Worm (Caenorhabditis elegans) whole organism, young adult: ENCODE data around the gene ZK1098.6.

Source experiments
- B0019.2 ChIP-seq: fragments of 200-800 bp; sonication (Bioruptor generic); conservative IDR thresholded peaks from 2 replicates; pipeline ENCODE4 v1.3.6; 2022; ENCODE audit warnings: missing genetic modification reagents, missing genetic modification characterization, missing compliant biosample characterization
- C06A6.2 ChIP-seq: fragments of 200-800 bp; sonication (Bioruptor generic); conservative IDR thresholded peaks from 2 replicates; pipeline ENCODE4 v1.3.6; 2022; ENCODE audit warnings: missing genetic modification characterization, missing compliant biosample characterization
- C17E4.6 ChIP-seq: fragments of 200-800 bp; sonication (Bioruptor generic); IDR thresholded peaks from 2 replicates; pipeline ENCODE4 v1.3.6; 2022; ENCODE audit warnings: missing genetic modification reagents, missing genetic modification characterization, missing compliant biosample characterization
- F10E7.11 ChIP-seq: sonication (generic microtip); optimal IDR thresholded peaks from 2 replicates; lab custom pipeline; 2017; ENCODE audit warnings: mild to moderate bottlenecking, missing genetic modification characterization, moderate library complexity, missing compliant biosample characterization
- F33H1.4 ChIP-seq: fragments of 200-800 bp; sonication (Bioruptor generic); IDR thresholded peaks from 2 replicates; pipeline ENCODE4 v1.3.6; 2022; ENCODE audit warnings: missing genetic modification reagents, missing genetic modification characterization, missing compliant biosample characterization
- F49E8.2 ChIP-seq: sonication (generic microtip); optimal IDR thresholded peaks from 3 replicates; lab custom pipeline; 2017; ENCODE audit warnings: missing genetic modification characterization, mild to moderate bottlenecking, missing compliant biosample characterization, antibody characterized with exemption, moderate library complexity; ENCODE audit not compliant: insufficient read depth
- F55B11.4 ChIP-seq: sonication (generic microtip); optimal IDR thresholded peaks from 2 replicates; lab custom pipeline; 2016; ENCODE audit warnings: missing compliant biosample characterization, missing genetic modification characterization, borderline replicate concordance; ENCODE audit not compliant: insufficient read depth
- T07F8.4 ChIP-seq: sonication (generic microtip); optimal IDR thresholded peaks from 2 replicates; lab custom pipeline; 2016; ENCODE audit warnings: mild to moderate bottlenecking, missing genetic modification characterization, moderate library complexity, missing compliant biosample characterization
- Y67H2A.10 ChIP-seq: fragments of 200-800 bp; sonication (Bioruptor generic); conservative IDR thresholded peaks from 2 replicates; pipeline ENCODE4 v1.3.6; 2022; ENCODE audit warnings: missing genetic modification reagents, missing genetic modification characterization, missing compliant biosample characterization
- ZK185.1 ChIP-seq: sonication (generic microtip); optimal IDR thresholded peaks from 2 replicates; lab custom pipeline; 2016; ENCODE audit warnings: mild to moderate bottlenecking, missing genetic modification characterization, missing compliant biosample characterization; ENCODE audit not compliant: poor library complexity, severe bottlenecking
- ama-1 ChIP-seq, 3 experiments: fragments of 150-350 bp in 1 of 3; sonication (generic microtip) in 2 of 3; optimal IDR thresholded peaks; 2 replicates each; lab custom pipeline; 2014 to 2018; ENCODE audit warnings: missing biosample characterization in 2 of 3, missing genetic modification characterization in 2 of 3, missing genetic modification reagents in 2 of 3
- aptf-2 ChIP-seq: fragments of 200-800 bp; sonication (Bioruptor generic); conservative IDR thresholded peaks from 2 replicates; pipeline ENCODE4 v1.3.6; 2022; ENCODE audit warnings: missing genetic modification reagents, missing genetic modification characterization, missing compliant biosample characterization
- aptf-3 ChIP-seq: fragments of 200-800 bp; sonication (Bioruptor generic); IDR thresholded peaks from 2 replicates; pipeline ENCODE4 v1.3.6; 2022; ENCODE audit warnings: missing genetic modification characterization, missing compliant biosample characterization
- bed-2 ChIP-seq: fragments of 200-800 bp; sonication (Bioruptor generic); IDR thresholded peaks from 2 replicates; pipeline ENCODE4 v1.3.6; 2022; ENCODE audit warnings: missing genetic modification reagents, missing genetic modification characterization, missing compliant biosample characterization
- ccch-3 ChIP-seq: fragments of 200-800 bp; sonication (Bioruptor generic); optimal IDR thresholded peaks from 2 replicates; lab custom pipeline; 2018; ENCODE audit warnings: mild to moderate bottlenecking, missing genetic modification characterization, missing compliant biosample characterization
- cebp-1 ChIP-seq, 2 experiments: fragments of 200-800 bp in 1 of 2; sonication (Bioruptor generic) in 1 of 2; sonication (generic microtip) in 1 of 2; IDR thresholded peaks in 1 of 2; optimal IDR thresholded peaks in 1 of 2; 2 replicates each; pipeline versions ENCODE4 v1.3.6 to Lab custom; 2017 to 2022; ENCODE audit warnings: missing compliant biosample characterization in 2 of 2, missing genetic modification characterization in 2 of 2, mild to moderate bottlenecking in 1 of 2, missing genetic modification reagents in 1 of 2, moderate library complexity in 1 of 2
- ceh-100 ChIP-seq: fragments of 200-800 bp; sonication (Bioruptor generic); IDR thresholded peaks from 2 replicates; pipeline ENCODE4 v1.3.6; 2022; ENCODE audit warnings: missing genetic modification reagents, missing genetic modification characterization, missing compliant biosample characterization
- chd-7 ChIP-seq: sonication (generic microtip); optimal IDR thresholded peaks from 2 replicates; lab custom pipeline; 2016; ENCODE audit warnings: mild to moderate bottlenecking, missing genetic modification characterization, moderate library complexity, missing compliant biosample characterization
- dpff-1 ChIP-seq: sonication (generic microtip); optimal IDR thresholded peaks from 2 replicates; lab custom pipeline; 2017; ENCODE audit warnings: mild to moderate bottlenecking, missing genetic modification characterization, missing compliant biosample characterization
- efl-1 ChIP-seq: fragments of 150-350 bp; optimal IDR thresholded peaks from 2 replicates; lab custom pipeline; 2014; ENCODE audit warnings: missing biosample characterization, missing genetic modification reagents, missing genetic modification characterization
- egl-18 ChIP-seq: fragments of 200-800 bp; sonication (Bioruptor generic); IDR thresholded peaks from 2 replicates; pipeline ENCODE4 v1.3.6; 2022; ENCODE audit warnings: missing genetic modification reagents, missing genetic modification characterization, missing compliant biosample characterization
- egl-44 ChIP-seq: fragments of 200-800 bp; sonication (Bioruptor generic); IDR thresholded peaks from 2 replicates; pipeline ENCODE4 v1.3.6; 2022; ENCODE audit warnings: missing genetic modification reagents, missing genetic modification characterization, missing compliant biosample characterization
- egrh-3 ChIP-seq: fragments of 200-800 bp; sonication (Bioruptor generic); IDR thresholded peaks from 2 replicates; pipeline ENCODE4 v1.3.6; 2022; ENCODE audit warnings: missing genetic modification reagents, missing genetic modification characterization, missing compliant biosample characterization
- fkh-3 ChIP-seq: sonication (generic microtip); optimal IDR thresholded peaks from 2 replicates; lab custom pipeline; 2016; ENCODE audit warnings: mild to moderate bottlenecking, missing genetic modification characterization, missing compliant biosample characterization
- him-1 ChIP-seq: sonication (generic microtip); optimal IDR thresholded peaks from 2 replicates; lab custom pipeline; 2016; ENCODE audit warnings: missing genotype, missing genetic modification reagents, missing genetic modification characterization, missing compliant biosample characterization
- hlh-12 ChIP-seq: sonication (generic microtip); optimal IDR thresholded peaks from 2 replicates; lab custom pipeline; 2016; ENCODE audit warnings: missing genetic modification characterization, missing compliant biosample characterization
- hlh-26 ChIP-seq: fragments of 200-800 bp; sonication (Bioruptor generic); conservative IDR thresholded peaks from 2 replicates; pipeline ENCODE4 v1.3.6; 2022; ENCODE audit warnings: missing genetic modification reagents, missing genetic modification characterization, missing compliant biosample characterization
- lin-40 ChIP-seq: sonication (generic microtip); optimal IDR thresholded peaks from 2 replicates; lab custom pipeline; 2016; ENCODE audit warnings: missing genetic modification characterization, mild to moderate bottlenecking, missing compliant biosample characterization, missing genotype, missing genetic modification reagents
- lin-54 ChIP-seq: fragments of 200-800 bp; sonication (Bioruptor generic); optimal IDR thresholded peaks from 2 replicates; lab custom pipeline; 2018; ENCODE audit warnings: mild to moderate bottlenecking, missing genetic modification characterization, missing compliant biosample characterization
- lir-1 ChIP-seq: fragments of 200-800 bp; sonication (Bioruptor generic); conservative IDR thresholded peaks from 2 replicates; pipeline ENCODE4 v1.3.6; 2022; ENCODE audit warnings: missing genetic modification reagents, missing genetic modification characterization, missing compliant biosample characterization
- madf-6 ChIP-seq: fragments of 200-800 bp; sonication (Bioruptor generic); IDR thresholded peaks from 2 replicates; pipeline ENCODE4 v1.3.6; 2022; ENCODE audit warnings: missing genetic modification reagents, missing genetic modification characterization, missing compliant biosample characterization
- madf-8 ChIP-seq: fragments of 200-800 bp; sonication (Bioruptor generic); conservative IDR thresholded peaks from 2 replicates; pipeline ENCODE4 v1.3.6; 2022; ENCODE audit warnings: missing genetic modification reagents, missing genetic modification characterization, missing compliant biosample characterization
- mes-4 ChIP-seq: sonication (generic microtip); optimal IDR thresholded peaks from 2 replicates; lab custom pipeline; 2016; ENCODE audit warnings: missing genotype, missing genetic modification characterization, missing compliant biosample characterization
- nhr-90 ChIP-seq: sonication (generic microtip); optimal IDR thresholded peaks from 2 replicates; lab custom pipeline; 2016; ENCODE audit warnings: missing genotype, mild to moderate bottlenecking, missing genetic modification characterization, missing compliant biosample characterization
- pbrm-1 ChIP-seq: fragments of 200-800 bp; sonication (Bioruptor generic); IDR thresholded peaks from 2 replicates; pipeline ENCODE4 v1.3.6; 2022; ENCODE audit warnings: missing genetic modification reagents, missing genetic modification characterization, missing compliant biosample characterization
- pha-4 ChIP-seq: fragments of 150-350 bp; sonication (generic microtip); optimal IDR thresholded peaks from 2 replicates; lab custom pipeline; 2014; ENCODE audit warnings: missing biosample characterization, missing genetic modification reagents, missing genetic modification characterization
- repo-1 ChIP-seq: sonication (generic microtip); optimal IDR thresholded peaks from 2 replicates; lab custom pipeline; 2017; ENCODE audit warnings: mild to moderate bottlenecking, missing genetic modification characterization, missing compliant biosample characterization
- snpc-4 ChIP-seq, 5 experiments: fragments of 150-350 bp in 1 of 5; sonication (generic microtip) in 4 of 5; optimal IDR thresholded peaks; 2 replicates each; lab custom pipeline; 2014 to 2018; ENCODE audit warnings: missing genetic modification characterization in 5 of 5, missing biosample characterization in 3 of 5, antibody characterized with exemption in 2 of 5, mild to moderate bottlenecking in 2 of 5, missing compliant biosample characterization in 2 of 5, missing genotype in 2 of 5, moderate library complexity in 2 of 5, missing genetic modification reagents in 1 of 5
- tbx-9 ChIP-seq: sonication (generic microtip); optimal IDR thresholded peaks from 2 replicates; lab custom pipeline; 2016; ENCODE audit warnings: borderline replicate concordance, missing genetic modification characterization, inconsistent platforms, missing compliant biosample characterization
- unc-130 ChIP-seq: sonication (generic microtip); optimal IDR thresholded peaks from 2 replicates; lab custom pipeline; 2016; ENCODE audit warnings: missing genetic modification reagents, missing genetic modification characterization, missing compliant biosample characterization
- ztf-18 ChIP-seq: sonication (generic microtip); optimal IDR thresholded peaks from 2 replicates; lab custom pipeline; 2016; ENCODE audit warnings: missing genotype, mild to moderate bottlenecking, missing genetic modification characterization, missing compliant biosample characterization

Gene ZK1098.6

ce11 chrIII:9565973-9566372, 39.0 kb downstream of the ZK1098.6 start, which contains the start of gene C48B4.11 (continued):
- TF ChIP-seq C17E4.6 (GFP tag; lab: Robert Waterston, UW) (no peak), dpff-1 (tag; lab: Kevin White, UChicago) (no peak), tbx-9 (no peak), egl-18 (no peak), cebp-1 (GFP tag; IDR thresholded peaks at IDR 0.05; lab: Robert Waterston, UW) (no peak), cebp-1 (tag; optimal IDR thresholded peaks at IDR 0.05; lab: Kevin White, UChicago) (no peak), F49E8.2 (tag; lab: Kevin White, UChicago) (peak; percentile 25), hlh-26 (GFP tag; lab: Robert Waterston, UW) (no peak), repo-1 (no peak), lir-1 (GFP tag; lab: Robert Waterston, UW) (no peak), efl-1 (peak; percentile 12), him-1 (peak; percentile 48), ccch-3 (GFP tag; lab: Kevin White, UChicago) (no peak), ZK185.1 (tag; lab: Kevin White, UChicago) (no peak), T07F8.4 (tag; lab: Kevin White, UChicago) (no peak), madf-6 (peak; percentile 82), pbrm-1 (GFP tag; lab: Robert Waterston, UW) (no peak), fkh-3 (tag; lab: Kevin White, UChicago) (no peak), unc-130 (GFP tag; lab: Kevin White, UChicago) (no peak), F10E7.11 (tag; lab: Kevin White, UChicago) (no peak), mes-4 (tag; lab: Kevin White, UChicago) (no peak), egl-44 (no peak), Y67H2A.10 (GFP tag; lab: Robert Waterston, UW) (no peak), lin-54 (no peak), pha-4 (tag; lab: Kevin White, UChicago) (no peak), chd-7 (no peak), egrh-3 (no peak), F33H1.4 (GFP tag; lab: Robert Waterston, UW) (peak; percentile 87), ceh-100 (GFP tag; lab: Robert Waterston, UW) (no peak), B0019.2 (GFP tag; lab: Robert Waterston, UW) (no peak), madf-8 (peak; percentile 61), aptf-2 (GFP tag; lab: Robert Waterston, UW) (no peak)

DNA sequence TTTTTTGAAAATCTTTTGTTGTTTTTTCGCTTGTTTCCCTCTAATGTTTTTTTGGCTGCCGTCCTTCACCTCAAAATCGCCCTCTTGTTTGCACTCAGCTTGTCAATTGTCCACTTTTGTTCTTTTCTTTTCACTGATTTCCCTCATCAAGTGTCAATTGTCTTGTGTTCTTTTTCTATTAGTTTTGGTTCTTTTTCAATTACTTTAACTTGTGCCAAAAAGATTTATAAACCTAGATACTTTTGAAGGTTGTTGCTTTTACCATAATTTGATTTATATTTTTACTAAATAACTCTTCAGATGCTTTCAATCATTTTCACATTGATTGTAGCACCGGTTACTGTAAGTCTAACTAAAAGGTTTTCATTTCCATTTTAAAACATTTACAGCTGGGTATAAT, 41.5 kb downstream of the ZK1098.6 start, which contains the start of gene C48B4.13:
Gene C48B4.13 (plus strand): TSS at position 301 of the 400 bp plus-strand sequence.
- TF ChIP-seq C06A6.2 (GFP tag; lab: Robert Waterston, UW) (no peak), aptf-3 (no peak), lin-40 (tag; lab: Kevin White, UChicago) (no peak), ceh-100 (GFP tag; lab: Robert Waterston, UW) (no peak), F33H1.4 (GFP tag; lab: Robert Waterston, UW) (no peak), nhr-90 (tag; lab: Kevin White, UChicago) (no peak), ztf-18 (tag; lab: Kevin White, UChicago) (no peak), cebp-1 (GFP tag; IDR thresholded peaks at IDR 0.05; lab: Robert Waterston, UW) (no peak), cebp-1 (tag; optimal IDR thresholded peaks at IDR 0.05; lab: Kevin White, UChicago) (no peak), bed-2 (no peak), fkh-3 (tag; lab: Kevin White, UChicago) (no peak), hlh-12 (tag; lab: Kevin White, UChicago) (no peak), hlh-26 (GFP tag; lab: Robert Waterston, UW) (no peak), F10E7.11 (tag; lab: Kevin White, UChicago) (no peak), dpff-1 (tag; lab: Kevin White, UChicago) (no peak), mes-4 (tag; lab: Kevin White, UChicago) (no peak), F55B11.4 (no peak), ama-1 (optimal IDR thresholded peaks at IDR 0.05; lab: Kevin White, UChicago) (no peak), ama-1 (GFP tag; optimal IDR thresholded peaks at IDR 0.05; lab: Kevin White, UChicago) (no peak), snpc-4 (GFP tag; optimal IDR thresholded peaks at IDR 0.05; lab: Kevin White, UChicago) (no peak), snpc-4 (tag; optimal IDR thresholded peaks at IDR 0.05; lab: Kevin White, UChicago) (no peak)
